Worm (Caenorhabditis elegans) whole organism, L4 larva: ENCODE results near the gene pup-2.

Source experiments
- aly-2 ChIP-seq: sonication (generic microtip); optimal IDR thresholded peaks from 2 replicates; lab custom pipeline; 2018; ENCODE audit warnings: missing biosample characterization, missing genetic modification characterization
- arid-1 ChIP-seq: fragments of 200-800 bp; sonication (Bioruptor generic); conservative IDR thresholded peaks from 2 replicates; pipeline ENCODE4 v1.3.6; 2022; ENCODE audit warnings: missing genetic modification reagents, missing genetic modification characterization, missing compliant biosample characterization
- ceh-28 ChIP-seq: fragments of 150-350 bp; optimal IDR thresholded peaks from 2 replicates; lab custom pipeline; 2014; ENCODE audit warnings: missing biosample characterization, missing genetic modification reagents, missing genetic modification characterization
- dpl-1 ChIP-seq: fragments of 150-350 bp; optimal IDR thresholded peaks from 2 replicates; lab custom pipeline; 2014; ENCODE audit warnings: missing biosample characterization, missing genetic modification reagents, missing genetic modification characterization
- fkh-10 ChIP-seq: fragments of 150-350 bp; optimal IDR thresholded peaks from 2 replicates; lab custom pipeline; 2014; ENCODE audit warnings: missing biosample characterization, missing genetic modification reagents, missing genetic modification characterization
- nhr-10 ChIP-seq: fragments of 150-350 bp; optimal IDR thresholded peaks from 2 replicates; lab custom pipeline; 2014; ENCODE audit warnings: missing biosample characterization, missing genetic modification characterization
- nhr-102 ChIP-seq: sonication (generic microtip); optimal IDR thresholded peaks from 2 replicates; lab custom pipeline; 2016; ENCODE audit warnings: mild to moderate bottlenecking, missing genetic modification characterization, moderate library complexity, missing compliant biosample characterization
- nhr-6 ChIP-seq: fragments of 150-350 bp; optimal IDR thresholded peaks from 2 replicates; lab custom pipeline; 2014; ENCODE audit warnings: missing biosample characterization, missing genetic modification characterization
- pqm-1 ChIP-seq: sonication (generic microtip); optimal IDR thresholded peaks from 2 replicates; lab custom pipeline; 2017; ENCODE audit warnings: missing biosample characterization, missing genetic modification characterization
- zfp-3 ChIP-seq: fragments of 200-800 bp; sonication (Bioruptor generic); conservative IDR thresholded peaks from 2 replicates; pipeline ENCODE4 v1.3.6; 2022; ENCODE audit warnings: missing genetic modification reagents, missing genetic modification characterization, missing compliant biosample characterization

DNA sequence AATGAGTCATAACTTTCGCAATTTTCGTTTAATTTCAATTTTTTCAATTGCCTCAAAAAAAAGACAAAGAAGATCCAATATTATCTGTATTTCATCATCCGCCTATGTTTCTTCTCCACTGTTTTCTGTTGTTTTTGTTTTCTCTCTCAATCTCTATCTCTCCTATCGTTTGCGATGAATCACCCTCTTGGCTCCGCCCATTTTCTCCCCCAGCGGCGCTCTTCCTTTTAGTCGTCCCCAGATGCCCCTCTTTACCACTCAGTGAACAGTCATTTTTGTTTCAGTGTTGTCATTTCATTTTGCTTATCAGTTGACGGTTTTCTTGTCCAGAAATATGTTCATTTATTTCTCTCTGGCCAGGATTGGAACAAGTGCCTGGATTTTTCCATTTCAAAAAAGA, 39.2 kb downstream of the pup-2 start:
- TF ChIP-seq nhr-10 = no peak
- TF ChIP-seq aly-2 = no peak
- no peak for TF ChIP-seq zfp-3 (GFP tag; lab: Robert Waterston, UW)
- no peak for TF ChIP-seq arid-1 (GFP tag; lab: Robert Waterston, UW)
- no peak for TF ChIP-seq ceh-28 (tag; lab: Kevin White, UChicago)
- peak; percentile 1 for TF ChIP-seq dpl-1 (GFP tag; lab: Kevin White, UChicago)
- TF ChIP-seq fkh-10 (GFP tag; lab: Kevin White, UChicago) = no peak
- TF ChIP-seq pqm-1 (tag; lab: Kevin White, UChicago) = peak; percentile 36
- TF ChIP-seq nhr-102 = no peak
- peak; percentile 54 for TF ChIP-seq nhr-6 (tag; lab: Kevin White, UChicago)
